Worm (Caenorhabditis elegans) whole organism, L4 larva: ENCODE measurements around the gene nas-9.

Experiments used
- ceh-62 ChIP-seq: sonication (generic microtip); optimal IDR thresholded peaks from 2 replicates; lab custom pipeline; 2017; ENCODE audit warnings: missing biosample characterization, missing genetic modification characterization
- ceh-82 ChIP-seq: sonication (generic microtip); optimal IDR thresholded peaks from 2 replicates; lab custom pipeline; 2017; ENCODE audit warnings: missing biosample characterization, missing genetic modification characterization
- nhr-28 ChIP-seq: fragments of 150-350 bp; optimal IDR thresholded peaks from 2 replicates; lab custom pipeline; 2014; ENCODE audit warnings: missing biosample characterization, missing genetic modification characterization

- peak; percentile 4 for TF ChIP-seq nhr-28 (tag; lab: Kevin White, UChicago)
- TF ChIP-seq ceh-82 = no peak
- TF ChIP-seq ceh-62 = no peak
Measured at ce11 chrV:4823683-4824391, 16.0 kb downstream of the nas-9 start.
